Worm (Caenorhabditis elegans): Measurements from ENCODE around the gene col-106.

DNA sequence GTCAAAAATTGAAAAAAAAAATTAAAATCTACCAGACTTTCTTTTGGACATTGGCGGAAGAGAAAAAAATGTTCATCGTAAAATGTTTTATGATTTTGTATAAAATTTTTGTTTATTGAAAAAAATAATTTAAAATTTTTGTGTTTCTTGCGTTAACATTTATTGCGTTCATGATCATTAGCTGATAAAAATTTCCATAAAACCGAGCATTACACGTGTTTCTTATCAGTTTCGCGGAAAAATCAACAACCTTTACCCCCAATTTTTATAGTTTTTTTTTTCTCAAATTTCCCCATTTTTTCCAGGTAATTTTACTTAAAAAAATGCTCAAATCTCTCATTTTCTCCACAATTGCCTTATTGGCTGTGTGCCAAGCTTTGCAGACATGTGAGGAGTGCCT lies 49.7 kb upstream of the col-106 start, which contains the start of gene txt-4:
- TF ChIP-seq him-1 (tag; optimal IDR thresholded peaks at IDR 0.05) (no peak), W03F9.2 (tag; optimal IDR thresholded peaks at IDR 0.05) (no peak)

Data from whole organism, L4/young adult.